Fruit fly (Drosophila melanogaster) whole organism, embryonic: ENCODE results near the gene mthl9.
A peak's percentile ranks its signal among the peaks of the same experiment; 100 is the strongest.

Experiments
- ATbp ChIP-seq: fragments of 200-800 bp; sonication (Bioruptor generic); optimal IDR thresholded peaks from 2 replicates; lab custom pipeline; 2017; ENCODE audit warnings: missing biosample characterization, mild to moderate bottlenecking, missing genetic modification characterization, missing genetic modification reagents
- Aef1 ChIP-seq: fragments of 200-800 bp; sonication (Bioruptor generic); IDR thresholded peaks from 3 replicates; pipeline ENCODE4 v1.3.6; 2022; ENCODE audit warnings: missing biosample characterization, missing genetic modification characterization
- Bgb ChIP-seq: fragments of 200-800 bp; sonication (Bioruptor generic); IDR thresholded peaks from 2 replicates; pipeline ENCODE4 v1.3.6; 2022; ENCODE audit warnings: missing biosample characterization, missing genetic modification characterization; ENCODE audit not compliant: partially characterized antibody
- C15 ChIP-seq: fragments of 200-800 bp; sonication (Bioruptor generic); IDR thresholded peaks from 3 replicates; pipeline ENCODE4 v1.3.6; 2022; ENCODE audit warnings: missing biosample characterization, missing genetic modification characterization
- CG12659 ChIP-seq: fragments of 200-800 bp; sonication (Bioruptor generic); optimal IDR thresholded peaks from 3 replicates; lab custom pipeline; 2017; ENCODE audit warnings: mild to moderate bottlenecking, missing biosample characterization, missing genetic modification reagents, missing genetic modification characterization
- CG13894 ChIP-seq: fragments of 200-800 bp; sonication (Bioruptor generic); optimal IDR thresholded peaks from 3 replicates; lab custom pipeline; 2018; ENCODE audit warnings: missing biosample characterization, mild to moderate bottlenecking, missing genetic modification characterization, moderate library complexity
- CG14860 ChIP-seq: fragments of 200-800 bp; sonication (Bioruptor generic); IDR thresholded peaks from 3 replicates; pipeline ENCODE4 v1.3.6; 2022; ENCODE audit warnings: missing biosample characterization, missing genetic modification characterization; ENCODE audit not compliant: partially characterized antibody
- CG14965 ChIP-seq: fragments of 200-800 bp; sonication (Bioruptor generic); optimal IDR thresholded peaks from 2 replicates; lab custom pipeline; 2016; ENCODE audit warnings: missing biosample characterization, missing genetic modification characterization, borderline replicate concordance
- CG15073 ChIP-seq: fragments of 200-800 bp; sonication (Bioruptor generic); optimal IDR thresholded peaks from 2 replicates; lab custom pipeline; 2016; ENCODE audit warnings: missing biosample characterization, missing genetic modification characterization
- CG17829 ChIP-seq: fragments of 200-800 bp; optimal IDR thresholded peaks from 2 replicates; lab custom pipeline; 2019; ENCODE audit warnings: missing biosample characterization, mild to moderate bottlenecking, missing genetic modification characterization, moderate library complexity
- CG2712 ChIP-seq: fragments of 200-800 bp; optimal IDR thresholded peaks from 3 replicates; lab custom pipeline; 2019; ENCODE audit warnings: missing biosample characterization, mild to moderate bottlenecking, missing genetic modification characterization, moderate library complexity
- CG30020 ChIP-seq: fragments of 200-800 bp; optimal IDR thresholded peaks from 2 replicates; lab custom pipeline; 2019; ENCODE audit warnings: missing biosample characterization, mild to moderate bottlenecking, missing genetic modification characterization, moderate library complexity
- CG33213 ChIP-seq: fragments of 200-800 bp; sonication (Bioruptor generic); optimal IDR thresholded peaks from 3 replicates; lab custom pipeline; 2016; ENCODE audit warnings: missing biosample characterization, missing genetic modification characterization
- CG34224 ChIP-seq: fragments of 200-800 bp; sonication (Bioruptor generic); IDR thresholded peaks from 3 replicates; pipeline ENCODE4 v1.3.6; 2022; ENCODE audit warnings: missing biosample characterization, missing genetic modification characterization; ENCODE audit not compliant: partially characterized antibody
- CG4820 ChIP-seq: fragments of 200-800 bp; sonication (Bioruptor generic); optimal IDR thresholded peaks from 3 replicates; lab custom pipeline; 2016; ENCODE audit warnings: missing biosample characterization, missing genetic modification characterization
- CG6813 ChIP-seq: fragments of 200-800 bp; sonication (Bioruptor generic); optimal IDR thresholded peaks from 2 replicates; lab custom pipeline; 2017; ENCODE audit warnings: missing biosample characterization, missing genetic modification characterization, mild to moderate bottlenecking, moderate library complexity, missing genetic modification reagents
- CG8944 ChIP-seq: fragments of 200-800 bp; sonication (Bioruptor generic); optimal IDR thresholded peaks from 3 replicates; lab custom pipeline; 2016; ENCODE audit warnings: missing biosample characterization, missing genetic modification characterization
- CG9797 ChIP-seq: fragments of 200-800 bp; sonication (Bioruptor generic); optimal IDR thresholded peaks from 3 replicates; lab custom pipeline; 2018; ENCODE audit warnings: missing biosample characterization, mild to moderate bottlenecking, missing genetic modification characterization
- Chrac-16 ChIP-seq: fragments of 200-800 bp; sonication (Bioruptor generic); optimal IDR thresholded peaks from 3 replicates; lab custom pipeline; 2016; ENCODE audit warnings: missing biosample characterization, missing genetic modification characterization
- CoRest ChIP-seq: fragments of 200-800 bp; sonication (Bioruptor generic); optimal IDR thresholded peaks from 3 replicates; lab custom pipeline; 2018; ENCODE audit warnings: missing biosample characterization, mild to moderate bottlenecking, missing genetic modification characterization, moderate library complexity
- Dll ChIP-seq: fragments of 200-800 bp; sonication (Bioruptor generic); IDR thresholded peaks from 4 replicates; pipeline ENCODE4 v1.3.6; 2022; ENCODE audit warnings: missing biosample characterization, missing genetic modification characterization; ENCODE audit not compliant: partially characterized antibody
- Dp ChIP-seq: fragments of 200-800 bp; sonication (Bioruptor generic); optimal IDR thresholded peaks from 2 replicates; lab custom pipeline; 2018; ENCODE audit warnings: missing biosample characterization, mild to moderate bottlenecking, missing genetic modification characterization, moderate library complexity
- Dref ChIP-seq: fragments of 200-800 bp; sonication (Bioruptor generic); IDR thresholded peaks from 2 replicates; pipeline ENCODE4 v1.3.6; 2022; ENCODE audit warnings: missing biosample characterization, missing genetic modification characterization
- Ets97D ChIP-seq: fragments of 200-800 bp; sonication (Bioruptor generic); optimal IDR thresholded peaks from 3 replicates; lab custom pipeline; 2016; ENCODE audit warnings: missing biosample characterization, missing genetic modification characterization
- Lhr ChIP-seq: fragments of 200-800 bp; sonication (Bioruptor generic); optimal IDR thresholded peaks from 3 replicates; lab custom pipeline; 2017; ENCODE audit warnings: mild to moderate bottlenecking, missing biosample characterization, missing genetic modification reagents, missing genetic modification characterization
- NC2β ChIP-seq: fragments of 200-800 bp; sonication (Bioruptor generic); optimal IDR thresholded peaks from 2 replicates; lab custom pipeline; 2016; ENCODE audit warnings: missing biosample characterization, missing genetic modification characterization
- Pdp1 ChIP-seq, 2 experiments: fragments of 200-800 bp; sonication (Bioruptor generic); optimal IDR thresholded peaks; 3 replicates each; lab custom pipeline; 2016; ENCODE audit warnings: missing biosample characterization in 2 of 2, missing genetic modification characterization in 2 of 2, mild to moderate bottlenecking in 1 of 2, moderate library complexity in 1 of 2
- Scr ChIP-seq: fragments of 200-800 bp; sonication (Bioruptor generic); IDR thresholded peaks from 2 replicates; pipeline ENCODE4 v1.3.6; 2022; ENCODE audit warnings: missing biosample characterization, missing genetic modification characterization; ENCODE audit not compliant: partially characterized antibody
- Taf1 ChIP-seq: fragments of 200-800 bp; sonication (Bioruptor generic); IDR thresholded peaks from 2 replicates; pipeline ENCODE4 v1.3.6; 2022; ENCODE audit warnings: missing biosample characterization, missing genetic modification characterization
- al ChIP-seq: fragments of 200-800 bp; sonication (Bioruptor generic); IDR thresholded peaks from 2 replicates; pipeline ENCODE4 v1.3.6; 2022; ENCODE audit warnings: missing biosample characterization, missing genetic modification characterization
- ara ChIP-seq: fragments of 200-800 bp; sonication (Bioruptor generic); IDR thresholded peaks from 2 replicates; pipeline ENCODE4 v1.3.6; 2022; ENCODE audit warnings: missing biosample characterization, missing genetic modification characterization
- chn ChIP-seq: fragments of 200-800 bp; sonication (Bioruptor generic); optimal IDR thresholded peaks from 2 replicates; lab custom pipeline; 2016; ENCODE audit warnings: missing biosample characterization, missing genetic modification characterization
- grau ChIP-seq: fragments of 200-800 bp; optimal IDR thresholded peaks from 3 replicates; lab custom pipeline; 2019; ENCODE audit warnings: missing biosample characterization, mild to moderate bottlenecking, missing genetic modification characterization, moderate library complexity
- grn ChIP-seq: fragments of 200-800 bp; sonication (Bioruptor generic); optimal IDR thresholded peaks from 3 replicates; lab custom pipeline; 2017; ENCODE audit warnings: missing biosample characterization, missing genetic modification characterization
- hb ChIP-seq: fragments of 200-800 bp; sonication (Bioruptor generic); IDR thresholded peaks from 3 replicates; pipeline ENCODE4 v1.3.6; 2022; ENCODE audit warnings: missing biosample characterization, missing genetic modification characterization; ENCODE audit not compliant: partially characterized antibody
- hbn ChIP-seq: fragments of 200-800 bp; sonication (Bioruptor generic); IDR thresholded peaks from 2 replicates; pipeline ENCODE4 v1.3.6; 2022; ENCODE audit warnings: missing biosample characterization, missing genetic modification characterization; ENCODE audit not compliant: partially characterized antibody
- her ChIP-seq: fragments of 200-800 bp; sonication (Bioruptor generic); optimal IDR thresholded peaks from 2 replicates; lab custom pipeline; 2016; ENCODE audit warnings: missing biosample characterization, missing genetic modification characterization
- inv ChIP-seq: fragments of 200-800 bp; sonication (Bioruptor generic); IDR thresholded peaks from 2 replicates; pipeline ENCODE4 v1.3.6; 2022; ENCODE audit warnings: missing biosample characterization, missing genetic modification characterization; ENCODE audit not compliant: partially characterized antibody
- lola ChIP-seq, 3 experiments: fragments of >200 bp in 2 of 3; fragments of 200-800 bp in 1 of 3; sonication (Bioruptor generic) in 1 of 3; optimal IDR thresholded peaks; 2 replicates each; lab custom pipeline; 2017 to 2019; ENCODE audit warnings: missing biosample characterization in 3 of 3, missing genetic modification characterization in 3 of 3, mild to moderate bottlenecking in 1 of 3, moderate library complexity in 1 of 3
- nmo ChIP-seq: fragments of 200-800 bp; sonication (Bioruptor generic); optimal IDR thresholded peaks from 2 replicates; lab custom pipeline; 2018; ENCODE audit warnings: missing biosample characterization, mild to moderate bottlenecking, missing genetic modification characterization, moderate library complexity
- phol ChIP-seq: fragments of 200-800 bp; sonication (Bioruptor generic); optimal IDR thresholded peaks from 3 replicates; lab custom pipeline; 2018; ENCODE audit warnings: missing biosample characterization, mild to moderate bottlenecking, missing genetic modification characterization, moderate library complexity
- prd ChIP-seq, 3 experiments: fragments of >200 bp in 2 of 3; fragments of 200-800 bp in 1 of 3; sonication (Bioruptor generic) in 1 of 3; optimal IDR thresholded peaks in 2 of 3; IDR thresholded peaks in 1 of 3; 2 replicates in 2 of 3; 3 replicates in 1 of 3; pipeline versions ENCODE4 v1.3.6 to Lab custom; 2017 to 2022; ENCODE audit warnings: missing biosample characterization in 1 of 3, missing genetic modification characterization in 1 of 3
- ranshi ChIP-seq: fragments of 200-800 bp; sonication (Bioruptor generic); IDR thresholded peaks from 2 replicates; pipeline ENCODE4 v1.3.6; 2022; ENCODE audit warnings: missing biosample characterization, missing genetic modification characterization
- salm ChIP-seq: fragments of 200-800 bp; sonication (Bioruptor generic); optimal IDR thresholded peaks from 2 replicates; lab custom pipeline; 2018; ENCODE audit warnings: missing biosample characterization, mild to moderate bottlenecking, missing genetic modification characterization
- sna ChIP-seq: fragments of 200-800 bp; sonication (Bioruptor generic); IDR thresholded peaks from 2 replicates; pipeline ENCODE4 v1.3.6; 2022; ENCODE audit warnings: missing biosample characterization, missing genetic modification characterization; ENCODE audit not compliant: partially characterized antibody
- sob ChIP-seq: fragments of 200-800 bp; sonication (Bioruptor generic); IDR thresholded peaks from 2 replicates; pipeline ENCODE4 v1.3.6; 2022; ENCODE audit warnings: missing biosample characterization, missing genetic modification characterization
- sug ChIP-seq: fragments of 200-800 bp; optimal IDR thresholded peaks from 2 replicates; lab custom pipeline; 2019; ENCODE audit warnings: missing biosample characterization, mild to moderate bottlenecking, missing genetic modification characterization, moderate library complexity
- unc-4 ChIP-seq: fragments of 200-800 bp; sonication (Bioruptor generic); IDR thresholded peaks from 2 replicates; pipeline ENCODE4 v1.3.6; 2022; ENCODE audit warnings: missing biosample characterization, missing genetic modification characterization; ENCODE audit not compliant: partially characterized antibody

mthl9 gene

dm6 chr3L:327833-328232, 4.3 kb downstream of the mthl9 start, which contains the start of the genes Atac3 and Ptpmeg (continued):
- TF ChIP-seq Bgb (GFP tag; lab: Robert Waterston, UW) (peak; percentile 18; the same call in 1 of the 2 replicates), inv (GFP tag; lab: Robert Waterston, UW) (0 out of 2 replicates have a peak, but pooled peaks have one; percentile 20), CoRest (tag; lab: Kevin White, UChicago) (peak; percentile 56), CG14965 (GFP tag; lab: Kevin White, UChicago) (no peak), salm (tag; lab: Kevin White, UChicago) (no peak), CG33213 (peak; percentile 27), ara (GFP tag; lab: Robert Waterston, UW) (no peak), Aef1 (no peak), Ets97D (peak; percentile 50), CG4820 (no peak), nmo (GFP tag; lab: Kevin White, UChicago) (peak; percentile 52), CG2712 (tag; lab: Kevin White, UChicago) (peak; percentile 14), Chrac-16 (no peak), sna (peak; percentile 46; the same call in 1 of the 2 replicates), ranshi (GFP tag; lab: Robert Waterston, UW) (no peak), Scr (GFP tag; lab: Robert Waterston, UW) (peak; percentile 69), CG14860 (peak; percentile 54; the same call in 2 of the 3 replicates), Dp (GFP tag; lab: Kevin White, UChicago) (peak; percentile 74), chn (GFP tag; lab: Kevin White, UChicago) (no peak), ATbp (GFP tag; lab: Kevin White, UChicago) (no peak), CG30020 (peak; percentile 23), Dll (peak; percentile 75), unc-4 (GFP tag; lab: Robert Waterston, UW) (peak; percentile 73), sob (GFP tag; lab: Robert Waterston, UW) (no peak), phol (peak; percentile 23), CG9797 (GFP tag; lab: Kevin White, UChicago) (peak; percentile 79), hbn (peak; percentile 51), Dref (peak; percentile 70), grn (GFP tag; lab: Kevin White, UChicago) (peak; percentile 33), NC2β (GFP tag; lab: Kevin White, UChicago) (no peak), CG6813 (no peak), sug (tag; lab: Kevin White, UChicago) (peak; percentile 0), CG15073 (GFP tag; lab: Kevin White, UChicago) (no peak), Taf1 (GFP tag; lab: Robert Waterston, UW) (no peak), hb (GFP tag; lab: Robert Waterston, UW) (0 out of 3 replicates have a peak, but pooled peaks have one; percentile 17), CG17829 (tag; lab: Kevin White, UChicago) (peak; percentile 30), CG13894 (tag; lab: Kevin White, UChicago) (peak; percentile 10), her (GFP tag; lab: Kevin White, UChicago) (peak; percentile 42), CG8944 (GFP tag; lab: Kevin White, UChicago) (no peak), prd (optimal IDR thresholded peaks at IDR 0.05; lab: Kevin White, UChicago) (no peak), prd (GFP tag; IDR thresholded peaks at IDR 0.05; lab: Robert Waterston, UW) (no peak), CG12659 (GFP tag; lab: Kevin White, UChicago) (peak; percentile 58), Lhr (GFP tag; lab: Kevin White, UChicago) (peak; percentile 58), grau (tag; lab: Kevin White, UChicago) (peak; percentile 8), lola (GFP tag; optimal IDR thresholded peaks at IDR 0.05; lab: Kevin White, UChicago) (peak in 1 of 3 experiments; percentile 6), Pdp1 (GFP tag; optimal IDR thresholded peaks at IDR 0.05; lab: Kevin White, UChicago) (peak in 1 of 2 experiments; percentile 23), CG34224 (GFP tag; lab: Robert Waterston, UW) (0 out of 3 replicates have a peak, but pooled peaks have one; percentile 40), C15 (GFP tag; lab: Robert Waterston, UW) (no peak), al (GFP tag; lab: Robert Waterston, UW) (no peak)
